Fruit fly (Drosophila melanogaster) whole organism, embryonic: Measurements from ENCODE around the gene thoc7.
A peak's percentile ranks its signal among the peaks of the same experiment; 100 is the strongest.

Experiments used
- Awh ChIP-seq: fragments of 200-800 bp; sonication (Bioruptor generic); IDR thresholded peaks from 2 replicates; pipeline ENCODE4, ENCODE4 v1.3.6; 2022; ENCODE audit warnings: missing biosample characterization, missing genetic modification characterization
- CG1024 ChIP-seq: fragments of 200-800 bp; sonication (Bioruptor generic); IDR thresholded peaks from 2 replicates; pipeline ENCODE4 v1.3.6; 2022; ENCODE audit warnings: missing biosample characterization, missing genetic modification characterization
- CG10267 ChIP-seq: fragments of 200-800 bp; sonication (Bioruptor generic); optimal IDR thresholded peaks from 2 replicates; lab custom pipeline; 2018; ENCODE audit warnings: missing biosample characterization, mild to moderate bottlenecking, missing genetic modification characterization, moderate library complexity
- CG10274 ChIP-seq: fragments of 200-800 bp; sonication (Bioruptor generic); optimal IDR thresholded peaks from 3 replicates; lab custom pipeline; 2017; ENCODE audit warnings: missing biosample characterization, mild to moderate bottlenecking, missing genetic modification characterization
- CG10431 ChIP-seq: fragments of 200-800 bp; sonication (Bioruptor generic); optimal IDR thresholded peaks from 3 replicates; lab custom pipeline; 2018; ENCODE audit warnings: missing biosample characterization, mild to moderate bottlenecking, missing genetic modification characterization
- CG10979 ChIP-seq: fragments of 200-800 bp; sonication (Bioruptor generic); optimal IDR thresholded peaks from 2 replicates; lab custom pipeline; 2018; ENCODE audit warnings: missing biosample characterization, mild to moderate bottlenecking, missing genetic modification characterization, moderate library complexity
- CG11504 ChIP-seq: fragments of 200-800 bp; sonication (Bioruptor generic); optimal IDR thresholded peaks from 3 replicates; lab custom pipeline; 2019; ENCODE audit warnings: missing biosample characterization, mild to moderate bottlenecking, missing genetic modification characterization, moderate library complexity
- CG11560 ChIP-seq: fragments of 200-800 bp; sonication (Bioruptor generic); IDR thresholded peaks from 3 replicates; pipeline ENCODE4 v1.3.6; 2022; ENCODE audit warnings: missing biosample characterization, missing genetic modification characterization
- CG13296 ChIP-seq: fragments of 200-800 bp; sonication (Bioruptor generic); optimal IDR thresholded peaks from 3 replicates; lab custom pipeline; 2018; ENCODE audit warnings: missing biosample characterization, mild to moderate bottlenecking, missing genetic modification characterization
- CG14050 ChIP-seq: fragments of 200-800 bp; sonication (Bioruptor generic); IDR thresholded peaks from 3 replicates; pipeline ENCODE4 v1.3.6; 2022; ENCODE audit warnings: missing biosample characterization, missing genetic modification characterization
- CG15601 ChIP-seq: fragments of 200-800 bp; sonication (Bioruptor generic); optimal IDR thresholded peaks from 3 replicates; lab custom pipeline; 2019; ENCODE audit warnings: missing biosample characterization, mild to moderate bottlenecking, missing genetic modification characterization, moderate library complexity
- CG16815 ChIP-seq: fragments of 200-800 bp; sonication (Bioruptor generic); optimal IDR thresholded peaks from 3 replicates; lab custom pipeline; 2017; ENCODE audit warnings: missing biosample characterization, mild to moderate bottlenecking, missing genetic modification characterization
- CG17359 ChIP-seq: fragments of 200-800 bp; sonication (Bioruptor generic); optimal IDR thresholded peaks from 3 replicates; lab custom pipeline; 2018; ENCODE audit warnings: missing biosample characterization, mild to moderate bottlenecking, missing genetic modification characterization, moderate library complexity
- CG17568 ChIP-seq: fragments of 200-800 bp; sonication (Bioruptor generic); optimal IDR thresholded peaks from 2 replicates; lab custom pipeline; 2018; ENCODE audit warnings: missing biosample characterization, mild to moderate bottlenecking, missing genetic modification characterization, moderate library complexity
- CG43689 ChIP-seq: fragments of 200-800 bp; sonication (Bioruptor generic); IDR thresholded peaks from 2 replicates; pipeline ENCODE4 v1.3.6; 2022; ENCODE audit warnings: missing biosample characterization, missing genetic modification characterization
- CG4707 ChIP-seq: fragments of 200-800 bp; sonication (Bioruptor generic); optimal IDR thresholded peaks from 2 replicates; lab custom pipeline; 2018; ENCODE audit warnings: missing biosample characterization, mild to moderate bottlenecking, missing genetic modification characterization, moderate library complexity
- CG6654 ChIP-seq: fragments of 200-800 bp; sonication (Bioruptor generic); optimal IDR thresholded peaks from 2 replicates; lab custom pipeline; 2017; ENCODE audit warnings: missing biosample characterization, mild to moderate bottlenecking, missing genetic modification characterization
- CG7839 ChIP-seq: fragments of 200-800 bp; sonication (Bioruptor generic); optimal IDR thresholded peaks from 3 replicates; lab custom pipeline; 2018; ENCODE audit warnings: missing biosample characterization, mild to moderate bottlenecking, missing genetic modification characterization, moderate library complexity
- CG9609 ChIP-seq: fragments of 200-800 bp; sonication (Bioruptor generic); optimal IDR thresholded peaks from 3 replicates; lab custom pipeline; 2016; ENCODE audit warnings: missing biosample characterization, missing genetic modification characterization
- CG9876 ChIP-seq: fragments of 200-800 bp; sonication (Bioruptor generic); optimal IDR thresholded peaks from 2 replicates; lab custom pipeline; 2016; ENCODE audit warnings: missing biosample characterization, missing genetic modification characterization
- CG9932 ChIP-seq: fragments of 200-800 bp; sonication (Bioruptor generic); IDR thresholded peaks from 2 replicates; pipeline ENCODE4 v1.3.6; 2022; ENCODE audit warnings: missing biosample characterization, missing genetic modification characterization
- Dad ChIP-seq: fragments of 200-800 bp; sonication (Bioruptor generic); optimal IDR thresholded peaks from 3 replicates; lab custom pipeline; 2016; ENCODE audit warnings: missing biosample characterization, missing genetic modification characterization
- Ets97D ChIP-seq: fragments of 200-800 bp; sonication (Bioruptor generic); optimal IDR thresholded peaks from 3 replicates; lab custom pipeline; 2016; ENCODE audit warnings: missing biosample characterization, missing genetic modification characterization
- Fer1 ChIP-seq: fragments of 200-800 bp; sonication (Bioruptor generic); optimal IDR thresholded peaks from 2 replicates; lab custom pipeline; 2017; ENCODE audit warnings: missing biosample characterization, mild to moderate bottlenecking, missing genetic modification characterization
- HHEX ChIP-seq: fragments of 200-800 bp; sonication (Bioruptor generic); optimal IDR thresholded peaks from 3 replicates; lab custom pipeline; 2017; ENCODE audit warnings: missing biosample characterization, mild to moderate bottlenecking, missing genetic modification characterization, missing genetic modification reagents
- HLH4C ChIP-seq: fragments of 200-800 bp; sonication (Bioruptor generic); IDR thresholded peaks from 3 replicates; pipeline ENCODE4 v1.3.6; 2022; ENCODE audit warnings: missing biosample characterization, missing genetic modification characterization; ENCODE audit not compliant: partially characterized antibody
- Hr3 ChIP-seq: fragments of 200-800 bp; sonication (Bioruptor generic); optimal IDR thresholded peaks from 3 replicates; lab custom pipeline; 2016; ENCODE audit warnings: missing biosample characterization, missing genetic modification characterization
- MESR4 ChIP-seq: fragments of 200-800 bp; sonication (Bioruptor generic); optimal IDR thresholded peaks from 2 replicates; lab custom pipeline; 2018; ENCODE audit warnings: missing biosample characterization, mild to moderate bottlenecking, missing genetic modification characterization, moderate library complexity
- Mad ChIP-seq: fragments of 200-800 bp; sonication (Bioruptor generic); optimal IDR thresholded peaks from 2 replicates; lab custom pipeline; 2016; ENCODE audit warnings: missing biosample characterization, missing genetic modification characterization
- Max ChIP-seq: fragments of 200-800 bp; sonication (Bioruptor generic); optimal IDR thresholded peaks from 2 replicates; lab custom pipeline; 2016; ENCODE audit warnings: missing biosample characterization, mild to moderate bottlenecking, missing genetic modification characterization
- NC2β ChIP-seq: fragments of 200-800 bp; sonication (Bioruptor generic); optimal IDR thresholded peaks from 2 replicates; lab custom pipeline; 2016; ENCODE audit warnings: missing biosample characterization, missing genetic modification characterization
- Oaz ChIP-seq: fragments of 200-800 bp; sonication (Bioruptor generic); IDR thresholded peaks from 2 replicates; pipeline ENCODE4 v1.3.6; 2022; ENCODE audit warnings: missing biosample characterization, missing genetic modification characterization
- Ssrp ChIP-seq: fragments of 200-800 bp; sonication (Bioruptor generic); optimal IDR thresholded peaks from 2 replicates; lab custom pipeline; 2018; ENCODE audit warnings: missing biosample characterization, mild to moderate bottlenecking, missing genetic modification characterization, moderate library complexity
- Trl ChIP-seq, 3 experiments: fragments of >200 bp in 2 of 3; fragments of 200-800 bp in 1 of 3; sonication (Bioruptor generic) in 1 of 3; optimal IDR thresholded peaks; 2 replicates in 1 of 3; 3 replicates in 2 of 3; lab custom pipeline; 2016 to 2017; ENCODE audit warnings: missing biosample characterization in 1 of 3, missing genetic modification characterization in 1 of 3
- Xrp1 ChIP-seq: fragments of 200-800 bp; sonication (Bioruptor generic); IDR thresholded peaks from 2 replicates; pipeline ENCODE4 v1.3.6; 2022; ENCODE audit warnings: missing biosample characterization, missing genetic modification characterization
- ac ChIP-seq: fragments of 200-800 bp; sonication (Bioruptor generic); optimal IDR thresholded peaks from 3 replicates; lab custom pipeline; 2017; ENCODE audit warnings: missing biosample characterization, mild to moderate bottlenecking, missing genetic modification characterization
- bab2 ChIP-seq: fragments of 200-800 bp; sonication (Bioruptor generic); optimal IDR thresholded peaks from 2 replicates; lab custom pipeline; 2016; ENCODE audit warnings: missing biosample characterization, missing genetic modification characterization
- da ChIP-seq: fragments of 200-800 bp; sonication (Bioruptor generic); optimal IDR thresholded peaks from 2 replicates; lab custom pipeline; 2016; ENCODE audit warnings: missing biosample characterization, missing genetic modification characterization
- dpn ChIP-seq, 2 experiments: fragments of 200-800 bp; sonication (Bioruptor generic); optimal IDR thresholded peaks; 3 replicates each; lab custom pipeline; 2016; ENCODE audit warnings: missing biosample characterization in 2 of 2, missing genetic modification characterization in 2 of 2
- ewg ChIP-seq: fragments of 200-800 bp; sonication (Bioruptor generic); optimal IDR thresholded peaks from 3 replicates; lab custom pipeline; 2017; ENCODE audit warnings: mild to moderate bottlenecking, missing biosample characterization, missing genetic modification reagents, missing genetic modification characterization
- gcm2 ChIP-seq: fragments of 200-800 bp; sonication (Bioruptor generic); optimal IDR thresholded peaks from 2 replicates; lab custom pipeline; 2016; ENCODE audit warnings: missing biosample characterization, missing genetic modification characterization
- kni ChIP-seq: fragments of 200-800 bp; sonication (Bioruptor generic); optimal IDR thresholded peaks from 3 replicates; lab custom pipeline; 2017; ENCODE audit warnings: mild to moderate bottlenecking, missing biosample characterization, missing genetic modification reagents, missing genetic modification characterization
- mirr ChIP-seq: fragments of 200-800 bp; sonication (Bioruptor generic); optimal IDR thresholded peaks from 3 replicates; lab custom pipeline; 2018; ENCODE audit warnings: missing biosample characterization, mild to moderate bottlenecking, missing genetic modification characterization
- slou ChIP-seq: fragments of 200-800 bp; sonication (Bioruptor generic); optimal IDR thresholded peaks from 3 replicates; lab custom pipeline; 2016; ENCODE audit warnings: missing biosample characterization, missing genetic modification characterization
- sug ChIP-seq: fragments of 200-800 bp; optimal IDR thresholded peaks from 2 replicates; lab custom pipeline; 2019; ENCODE audit warnings: missing biosample characterization, mild to moderate bottlenecking, missing genetic modification characterization, moderate library complexity
- tio ChIP-seq: fragments of 200-800 bp; sonication (Bioruptor generic); optimal IDR thresholded peaks from 2 replicates; lab custom pipeline; 2017; ENCODE audit warnings: missing biosample characterization, missing genetic modification characterization, inconsistent platforms
- vnd ChIP-seq: fragments of 200-800 bp; sonication (Bioruptor generic); IDR thresholded peaks from 3 replicates; pipeline ENCODE4 v1.3.6; 2022; ENCODE audit warnings: missing biosample characterization, missing genetic modification characterization; ENCODE audit not compliant: partially characterized antibody

The thoc7 gene

DNA sequence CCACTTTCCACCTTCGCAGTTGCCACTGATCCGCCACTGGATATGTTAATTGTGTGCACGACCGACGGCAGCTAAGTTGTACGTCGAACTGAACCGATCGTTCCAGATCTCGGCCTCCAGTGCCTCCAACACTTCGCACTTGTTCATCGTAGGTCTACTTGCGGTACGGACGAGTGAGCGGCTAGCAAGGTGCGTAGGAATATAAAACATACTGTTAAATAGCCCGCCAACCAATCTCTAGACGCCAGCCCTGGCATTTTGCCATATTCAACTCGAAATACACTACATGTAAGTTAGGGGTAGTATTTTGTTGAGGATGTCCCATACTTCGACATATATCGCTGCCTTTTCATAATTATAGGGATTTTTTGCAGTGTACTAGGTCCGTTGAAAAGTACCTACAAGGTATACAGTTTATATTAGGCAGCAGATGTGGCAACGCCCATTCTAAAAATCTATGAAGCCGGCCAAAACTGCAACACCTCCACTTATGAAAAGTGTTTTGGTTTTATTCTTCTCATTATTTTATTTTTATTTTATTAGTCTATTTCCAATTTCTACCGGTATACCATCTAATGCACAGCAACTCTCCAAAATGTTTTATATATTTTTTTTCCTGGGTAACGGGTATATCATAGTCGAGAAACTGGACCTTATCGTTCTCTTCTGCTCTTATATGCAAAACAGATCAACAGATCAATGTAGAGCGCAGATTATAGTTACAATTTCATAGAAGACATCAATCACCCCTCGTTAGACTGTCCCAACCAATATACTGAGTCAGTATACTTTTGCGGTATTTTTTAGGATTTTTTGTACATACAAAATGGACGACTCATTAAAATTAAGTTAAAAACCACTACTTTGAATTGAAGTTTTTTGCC lies 10.8 kb upstream of the thoc7 start, which contains the start of the genes pyx and CG33229 (continued):
- TF ChIP-seq CG10267 (tag; lab: Kevin White, UChicago) (peak; percentile 74), Ssrp (peak; percentile 82), CG11504 (peak; percentile 87), CG9932 (GFP tag; lab: Robert Waterston, UW) (peak; percentile 94), CG43689 (GFP tag; lab: Robert Waterston, UW) (peak; percentile 60), HHEX (GFP tag; lab: Kevin White, UChicago) (peak; percentile 81), CG7839 (peak; percentile 87), CG15601 (peak; percentile 70), ewg (GFP tag; lab: Kevin White, UChicago) (peak; percentile 66), Mad (GFP tag; lab: Kevin White, UChicago) (peak; percentile 89), CG10979 (peak; percentile 73), dpn (GFP tag; optimal IDR thresholded peaks at IDR 0.05; lab: Kevin White, UChicago) (peak; percentile 83 to 90), Awh (GFP tag; lab: Robert Waterston, UW) (peak; percentile 20; the same call in 1 of the 2 replicates), Trl (optimal IDR thresholded peaks at IDR 0.05; lab: Kevin White, UChicago) (no peak), Trl (GFP tag; optimal IDR thresholded peaks at IDR 0.05; lab: Kevin White, UChicago) (peak; percentile 70), bab2 (peak; percentile 87), Oaz (GFP tag; lab: Robert Waterston, UW) (peak; percentile 66), CG16815 (GFP tag; lab: Kevin White, UChicago) (peak; percentile 86), CG10431 (GFP tag; lab: Kevin White, UChicago) (peak; percentile 78), sug (peak; percentile 92), vnd (GFP tag; lab: Robert Waterston, UW) (no peak), CG9609 (GFP tag; lab: Kevin White, UChicago) (peak; percentile 88), gcm2 (peak; percentile 74), Dad (GFP tag; lab: Kevin White, UChicago) (peak; percentile 55), ac (GFP tag; lab: Kevin White, UChicago) (no peak), CG13296 (GFP tag; lab: Kevin White, UChicago) (peak; percentile 77), CG1024 (GFP tag; lab: Robert Waterston, UW) (peak; percentile 55; the same call in 1 of the 2 replicates), MESR4 (GFP tag; lab: Kevin White, UChicago) (no peak), CG4707 (GFP tag; lab: Kevin White, UChicago) (no peak), Max (peak; percentile 82), CG17568 (GFP tag; lab: Kevin White, UChicago) (no peak), mirr (peak; percentile 64), CG6654 (GFP tag; lab: Kevin White, UChicago) (peak; percentile 69), CG9876 (GFP tag; lab: Kevin White, UChicago) (peak; percentile 78), da (GFP tag; lab: Kevin White, UChicago) (peak; percentile 61), slou (peak; percentile 76), CG17359 (tag; lab: Kevin White, UChicago) (peak; percentile 78), Ets97D (GFP tag; lab: Kevin White, UChicago) (peak; percentile 70), CG10274 (GFP tag; lab: Kevin White, UChicago) (peak; percentile 75), CG14050 (GFP tag; lab: Robert Waterston, UW) (peak; percentile 68), CG11560 (tag; lab: Robert Waterston, UW) (peak; percentile 71; the same call in 1 of the 3 replicates), NC2β (peak; percentile 53), kni (GFP tag; lab: Kevin White, UChicago) (peak; percentile 29), HLH4C (GFP tag; lab: Robert Waterston, UW) (0 out of 3 replicates have a peak, but pooled peaks have one; percentile 46), Hr3 (peak; percentile 87), Xrp1 (peak; percentile 59), tio (GFP tag; lab: Kevin White, UChicago) (peak; percentile 90), Fer1 (GFP tag; lab: Kevin White, UChicago) (peak; percentile 55)
